Fruit fly (Drosophila melanogaster): ENCODE measurements around the gene CG15369.
A peak's percentile ranks its signal among the peaks of the same experiment; 100 is the strongest.

DNA sequence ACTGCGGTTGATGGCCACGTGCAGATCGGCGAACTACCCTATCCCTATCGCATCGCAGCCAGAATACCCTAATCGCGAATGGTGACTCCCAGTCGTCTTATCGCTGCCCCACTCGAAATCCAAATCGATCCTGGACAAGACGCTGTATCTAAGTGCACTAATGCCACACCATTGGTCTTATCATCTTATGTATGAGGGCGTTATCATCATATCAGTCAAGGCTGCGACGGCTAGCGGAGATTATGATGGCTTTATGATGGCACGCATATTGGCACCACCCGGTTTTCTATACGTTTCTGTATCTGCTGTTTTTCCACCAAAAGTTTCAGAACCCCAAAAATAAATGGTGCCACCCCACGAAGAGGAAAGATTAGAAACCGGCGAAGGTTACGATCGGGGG is 16.4 kb upstream of the CG15369 start:
- TF ChIP-seq Rel (GFP tag; optimal IDR thresholded peaks at IDR 0.05) (no peak), Rel (tag; optimal IDR thresholded peaks at IDR 0.05) (peak; percentile 79), Hnf4 (GFP tag; optimal IDR thresholded peaks at IDR 0.05) (no peak), Dif (GFP tag; optimal IDR thresholded peaks at IDR 0.05; ENCODE audit: partially characterized antibody) (no peak), Vsx2 (GFP tag; optimal IDR thresholded peaks at IDR 0.05; ENCODE audit: partially characterized antibody) (no peak), Abd-B (GFP tag; optimal IDR thresholded peaks at IDR 0.05) (no peak)
